Worm (Caenorhabditis elegans) whole organism, L2 larva: ENCODE results near the gene kin-24.

Source experiments
- aly-2 ChIP-seq: fragments of 150-350 bp; optimal IDR thresholded peaks from 2 replicates; lab custom pipeline; 2014; ENCODE audit warnings: missing biosample characterization, missing genetic modification characterization
- blmp-1 ChIP-seq: sonication (generic microtip); optimal IDR thresholded peaks from 2 replicates; lab custom pipeline; 2017; ENCODE audit warnings: missing genetic modification characterization, mild to moderate bottlenecking, missing compliant biosample characterization, antibody characterized with exemption, moderate library complexity; ENCODE audit not compliant: insufficient read depth
- ceh-16 ChIP-seq: fragments of 150-350 bp; optimal IDR thresholded peaks from 2 replicates; lab custom pipeline; 2014; ENCODE audit warnings: missing biosample characterization, missing genetic modification characterization
- elt-1 ChIP-seq: fragments of 150-350 bp; optimal IDR thresholded peaks from 2 replicates; lab custom pipeline; 2014; ENCODE audit warnings: missing biosample characterization, missing genetic modification characterization
- lin-13 ChIP-seq: fragments of 150-350 bp; optimal IDR thresholded peaks from 2 replicates; lab custom pipeline; 2014; ENCODE audit warnings: missing biosample characterization, missing genetic modification reagents, missing genetic modification characterization
- lin-39 ChIP-seq: fragments of 150-350 bp; optimal IDR thresholded peaks from 2 replicates; lab custom pipeline; 2014; ENCODE audit warnings: missing biosample characterization, missing genetic modification reagents, missing genetic modification characterization
- nhr-11 ChIP-seq: fragments of 150-350 bp; optimal IDR thresholded peaks from 2 replicates; lab custom pipeline; 2014; ENCODE audit warnings: missing biosample characterization, missing genetic modification characterization
- nhr-237 ChIP-seq: fragments of 150-350 bp; optimal IDR thresholded peaks from 2 replicates; lab custom pipeline; 2014; ENCODE audit warnings: missing biosample characterization, missing genetic modification characterization
- nhr-6 ChIP-seq: fragments of 150-350 bp; optimal IDR thresholded peaks from 2 replicates; lab custom pipeline; 2014; ENCODE audit warnings: missing biosample characterization, missing genetic modification characterization
- nhr-77 ChIP-seq: fragments of 150-350 bp; optimal IDR thresholded peaks from 2 replicates; lab custom pipeline; 2014; ENCODE audit warnings: missing biosample characterization, missing genetic modification characterization
- peb-1 ChIP-seq: fragments of 150-350 bp; optimal IDR thresholded peaks from 2 replicates; lab custom pipeline; 2014; ENCODE audit warnings: missing biosample characterization, missing genetic modification characterization
- snpc-4 ChIP-seq: fragments of 150-350 bp; optimal IDR thresholded peaks from 2 replicates; lab custom pipeline; 2014; ENCODE audit warnings: missing biosample characterization, missing genetic modification characterization
- ztf-11 ChIP-seq: sonication (generic microtip); optimal IDR thresholded peaks from 2 replicates; lab custom pipeline; 2017; ENCODE audit warnings: missing biosample characterization, missing genetic modification characterization

ce11 chrIV:9875646-9876045, 34.8 kb upstream of the kin-24 start:
- TF ChIP-seq ztf-11 (no peak), nhr-6 (tag; lab: Kevin White, UChicago) (no peak), snpc-4 (tag; lab: Kevin White, UChicago) (no peak), nhr-237 (tag; lab: Kevin White, UChicago) (no peak), aly-2 (tag; lab: Kevin White, UChicago) (no peak), ceh-16 (no peak), blmp-1 (tag; lab: Kevin White, UChicago) (peak; percentile 79), lin-13 (no peak), peb-1 (tag; lab: Kevin White, UChicago) (no peak), nhr-77 (no peak), lin-39 (tag; lab: Kevin White, UChicago) (no peak), nhr-11 (tag; lab: Kevin White, UChicago) (no peak), elt-1 (no peak)
